Worm (Caenorhabditis elegans) whole organism, midembryonic: ENCODE measurements around the gene K08A2.2.

ENCODE experiments used
- T22C8.4 ChIP-seq: fragments of 200-800 bp; sonication (Bioruptor generic); IDR thresholded peaks from 2 replicates; pipeline ENCODE4 v1.3.6; 2022; ENCODE audit warnings: missing genetic modification characterization, missing compliant biosample characterization
- cog-1 ChIP-seq: sonication (generic microtip); optimal IDR thresholded peaks from 2 replicates; lab custom pipeline; 2016; ENCODE audit warnings: missing genetic modification characterization, missing compliant biosample characterization
- flt-1 ChIP-seq: fragments of 200-800 bp; sonication (Bioruptor generic); IDR thresholded peaks from 2 replicates; pipeline ENCODE4 v1.3.6; 2022; ENCODE audit warnings: missing genetic modification characterization, missing compliant biosample characterization
- klf-2 ChIP-seq: fragments of 200-800 bp; sonication (Bioruptor generic); conservative IDR thresholded peaks from 2 replicates; pipeline ENCODE4 v1.3.6; 2022; ENCODE audit warnings: missing genetic modification reagents, missing genetic modification characterization, missing compliant biosample characterization
- med-1 ChIP-seq: sonication (generic microtip); optimal IDR thresholded peaks from 2 replicates; lab custom pipeline; 2017; ENCODE audit warnings: missing genetic modification characterization, mild to moderate bottlenecking, missing compliant biosample characterization, antibody characterized with exemption, missing genetic modification reagents; ENCODE audit not compliant: insufficient read depth
- ref-1 ChIP-seq: fragments of 200-800 bp; sonication (Bioruptor generic); conservative IDR thresholded peaks from 2 replicates; pipeline ENCODE4 v1.3.6; 2022; ENCODE audit warnings: missing genetic modification reagents, missing genetic modification characterization, missing compliant biosample characterization
- tab-1 ChIP-seq: fragments of 200-800 bp; sonication (Bioruptor generic); IDR thresholded peaks from 2 replicates; pipeline ENCODE4 v1.3.6; 2022; ENCODE audit warnings: missing genetic modification characterization, missing compliant biosample characterization
- ztf-23 ChIP-seq: fragments of 200-800 bp; sonication (Bioruptor generic); IDR thresholded peaks from 2 replicates; pipeline ENCODE4 v1.3.6; 2022; ENCODE audit warnings: missing genetic modification reagents, missing genetic modification characterization, missing compliant biosample characterization
- ztf-29 ChIP-seq: fragments of 200-800 bp; sonication (Bioruptor generic); IDR thresholded peaks from 2 replicates; pipeline ENCODE4 v1.3.6; 2022; ENCODE audit warnings: missing genetic modification reagents, missing genetic modification characterization, missing compliant biosample characterization

DNA sequence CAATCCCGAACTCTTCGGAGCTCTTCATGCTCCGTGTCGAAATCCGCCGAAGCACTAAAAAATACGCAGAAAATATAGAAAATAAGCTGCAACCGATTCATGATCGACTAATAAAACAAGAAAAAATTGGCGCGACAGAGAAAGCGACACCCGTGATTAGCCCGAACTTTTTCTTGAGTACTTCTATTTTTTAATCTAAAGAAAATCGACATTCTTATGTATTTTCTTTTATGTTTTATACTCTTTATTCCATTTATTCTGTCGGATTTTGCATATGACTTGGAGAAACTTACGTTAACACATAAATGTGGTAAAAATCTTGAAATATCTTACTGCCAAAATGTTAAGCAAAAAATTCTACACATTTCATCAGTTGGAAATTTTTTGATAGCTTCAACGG is 47.4 kb upstream of the K08A2.2 start, which contains the start of the genes irld-50 and irld-49:
- TF ChIP-seq ztf-29 (no peak), med-1 (GFP tag; lab: Kevin White, UChicago) (no peak), T22C8.4 (GFP tag; lab: Robert Waterston, UW) (no peak), ztf-23 (GFP tag; lab: Robert Waterston, UW) (no peak), tab-1 (no peak), flt-1 (no peak), ref-1 (GFP tag; lab: Robert Waterston, UW) (no peak), klf-2 (GFP tag; lab: Robert Waterston, UW) (no peak), cog-1 (no peak)
